Worm (Caenorhabditis elegans) whole organism, L3 larva: ENCODE results near the gene T16G12.6.

Experiments
- aly-2 ChIP-seq: fragments of 150-350 bp; optimal IDR thresholded peaks from 2 replicates; lab custom pipeline; 2014; ENCODE audit warnings: missing biosample characterization, missing genetic modification characterization
- ceh-9 ChIP-seq: sonication (generic microtip); optimal IDR thresholded peaks from 2 replicates; lab custom pipeline; 2018; ENCODE audit warnings: missing biosample characterization, missing genetic modification characterization
- eor-1 ChIP-seq, 2 experiments: fragments of 150-350 bp; optimal IDR thresholded peaks; 2 replicates each; lab custom pipeline; 2014 to 2018; ENCODE audit warnings: missing biosample characterization in 2 of 2, missing genetic modification characterization in 2 of 2
- fkh-10 ChIP-seq: sonication (generic microtip); optimal IDR thresholded peaks from 2 replicates; lab custom pipeline; 2017; ENCODE audit warnings: missing biosample characterization, missing genetic modification reagents, missing genetic modification characterization
- mdl-1 ChIP-seq: fragments of 150-350 bp; optimal IDR thresholded peaks from 2 replicates; lab custom pipeline; 2014; ENCODE audit warnings: missing biosample characterization, missing genetic modification characterization
- nhr-25 ChIP-seq: sonication (generic microtip); optimal IDR thresholded peaks from 2 replicates; lab custom pipeline; 2017; ENCODE audit warnings: missing biosample characterization, missing genetic modification characterization
- nhr-28 ChIP-seq: fragments of 150-350 bp; optimal IDR thresholded peaks from 2 replicates; lab custom pipeline; 2014; ENCODE audit warnings: missing biosample characterization, missing genetic modification characterization
- pha-4 ChIP-seq: fragments of 150-350 bp; optimal IDR thresholded peaks from 2 replicates; lab custom pipeline; 2014; ENCODE audit warnings: missing biosample characterization, missing genetic modification reagents, missing genetic modification characterization
- ztf-4 ChIP-seq: fragments of 150-350 bp; optimal IDR thresholded peaks from 2 replicates; lab custom pipeline; 2014; ENCODE audit warnings: missing biosample characterization, missing genetic modification characterization

DNA sequence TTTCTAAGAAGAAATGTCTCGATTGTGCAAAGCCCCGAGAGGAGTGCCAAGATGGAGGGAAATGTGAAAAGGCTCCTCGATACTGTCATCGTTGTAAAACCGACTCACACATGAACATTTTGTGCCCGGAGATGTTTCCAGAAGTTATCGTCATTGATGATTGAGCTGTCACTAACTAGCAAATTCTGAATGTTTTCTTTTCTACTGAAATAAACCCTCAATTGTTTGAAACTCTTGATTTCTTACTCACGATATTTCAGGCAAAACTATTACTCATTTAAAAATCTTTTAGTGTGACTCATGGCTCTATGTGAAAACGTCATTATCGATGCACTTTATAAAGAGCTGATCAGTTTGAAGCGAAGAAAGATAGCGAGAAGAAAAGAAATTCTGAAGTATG is 15.7 kb downstream of the T16G12.6 start, which contains the start of gene T16H12.13:
- TF ChIP-seq eor-1 (tag; optimal IDR thresholded peaks at IDR 0.05; lab: Kevin White, UChicago) (no peak), mdl-1 (tag; lab: Kevin White, UChicago) (no peak), ceh-9 (tag; lab: Kevin White, UChicago) (no peak), nhr-25 (no peak), pha-4 (no peak), aly-2 (no peak), nhr-28 (tag; lab: Kevin White, UChicago) (no peak), ztf-4 (no peak), fkh-10 (GFP tag; lab: Kevin White, UChicago) (no peak)
